Worm (Caenorhabditis elegans) whole organism, dauer: ENCODE measurements around the gene C33H5.1.

Experiments
- unc-62 ChIP-seq: sonication (generic microtip); optimal IDR thresholded peaks from 2 replicates; lab custom pipeline; 2017; ENCODE audit warnings: missing biosample characterization, missing genetic modification reagents, missing genetic modification characterization

The C33H5.1 gene

DNA sequence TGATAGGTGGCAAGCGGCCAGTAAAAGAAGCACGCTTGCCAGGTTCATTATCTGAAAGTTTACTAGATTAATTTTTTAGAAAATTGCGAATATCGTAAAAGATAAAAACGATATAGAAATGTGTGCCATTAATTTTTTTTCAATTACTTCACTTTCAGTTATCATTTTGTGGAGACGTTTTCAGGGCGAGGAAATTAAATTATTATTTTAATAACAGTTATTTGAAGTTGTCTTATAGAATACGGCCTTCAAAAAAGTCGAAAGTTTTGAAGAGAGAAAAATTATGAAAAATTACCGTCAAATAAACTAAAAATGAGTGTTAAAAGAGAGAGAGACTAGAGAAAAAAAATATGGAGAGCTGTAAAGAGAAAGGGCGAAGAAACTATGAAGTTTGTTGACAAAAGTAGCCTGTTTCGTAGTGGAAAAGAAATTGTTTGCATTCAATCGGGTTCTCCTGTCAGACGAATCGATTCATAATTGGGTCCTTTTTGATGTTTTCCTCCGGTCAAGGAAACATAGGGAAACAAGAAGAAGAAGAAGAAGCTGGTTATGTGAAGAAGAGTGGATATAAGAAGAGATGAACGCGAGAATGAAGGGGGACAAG is 26.0 kb downstream of the C33H5.1 start, which contains the start of gene erp-44.2:
Gene erp-44.2 (minus strand): TSS at position 51 of the 604 bp plus-strand sequence.
- no peak for TF ChIP-seq unc-62 (GFP tag; lab: Kevin White, UChicago)

ce11 chrIV:7836030-7836429 is 27.3 kb downstream of the C33H5.1 start:
- no peak for TF ChIP-seq unc-62 (GFP tag; lab: Kevin White, UChicago)

DNA sequence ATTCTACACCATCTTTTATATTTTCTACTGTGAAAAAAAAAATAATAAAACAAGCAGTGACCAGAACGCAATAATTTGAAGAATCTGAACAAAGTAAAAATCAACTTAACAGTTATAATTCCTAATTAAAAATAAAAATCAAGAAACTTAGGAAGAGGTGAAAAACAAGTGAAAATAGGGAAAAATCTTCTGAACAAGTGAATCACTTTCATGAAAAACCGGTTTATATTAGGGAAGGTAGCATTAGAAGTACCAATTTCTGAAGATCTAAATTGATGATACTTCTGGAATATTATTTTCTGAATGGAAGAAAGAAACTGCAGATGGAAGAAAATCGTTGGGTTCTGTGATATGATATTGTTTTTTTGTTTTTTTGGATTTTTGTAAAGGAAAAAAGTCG is 27.8 kb downstream of the C33H5.1 start:
- TF ChIP-seq unc-62 (GFP tag; lab: Kevin White, UChicago): no peak

DNA sequence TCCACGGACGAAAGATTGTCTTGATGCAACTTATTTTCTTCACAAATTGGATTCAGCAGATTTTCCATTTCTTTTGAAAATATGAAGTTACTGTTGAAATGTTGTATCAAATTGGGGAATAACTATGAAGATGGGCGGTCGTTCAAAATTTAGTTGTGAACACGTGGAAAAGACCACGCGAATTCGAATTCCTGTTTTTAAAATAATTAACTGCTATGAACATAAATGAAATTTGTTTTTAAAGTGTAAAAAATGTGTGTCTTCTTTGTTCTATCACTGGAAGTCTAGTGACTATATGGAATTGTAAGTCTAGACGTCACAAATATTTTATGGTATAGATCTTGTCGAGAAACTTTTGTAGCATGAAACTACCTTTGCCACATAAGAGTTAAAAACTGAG is 29.7 kb downstream of the C33H5.1 start, which contains the start of gene C06A6.7:
Gene C06A6.7 (minus strand): TSS at position 101 of the 400 bp plus-strand sequence.
- TF ChIP-seq unc-62 (GFP tag; lab: Kevin White, UChicago): no peak

DNA sequence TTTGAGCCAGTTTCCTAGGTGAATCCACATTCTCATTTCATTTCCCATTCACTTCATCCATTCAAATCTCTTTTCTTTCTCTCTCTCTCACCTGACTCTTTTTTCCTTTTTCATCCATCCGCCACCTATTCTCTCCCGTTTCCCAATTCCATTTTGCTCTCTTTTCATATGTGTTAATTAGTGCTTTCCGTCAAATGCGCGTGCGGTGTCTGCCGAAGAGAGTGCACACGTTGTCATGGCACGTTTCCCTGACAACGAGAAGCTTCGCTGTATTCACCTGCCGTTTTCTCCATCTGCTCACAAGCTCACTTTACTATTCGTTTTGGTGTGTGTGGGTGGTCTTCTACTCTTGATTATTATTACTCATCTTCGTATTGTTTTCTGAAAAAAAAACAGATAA is 31.2 kb downstream of the C33H5.1 start:
- TF ChIP-seq unc-62 (GFP tag; lab: Kevin White, UChicago): no peak

ce11 chrIV:7841218-7841617 is 32.5 kb downstream of the C33H5.1 start:
- TF ChIP-seq unc-62 (GFP tag; lab: Kevin White, UChicago): no peak

ce11 chrIV:7844333-7844973 is 35.7 kb downstream of the C33H5.1 start:
- no peak for TF ChIP-seq unc-62 (GFP tag; lab: Kevin White, UChicago)

DNA sequence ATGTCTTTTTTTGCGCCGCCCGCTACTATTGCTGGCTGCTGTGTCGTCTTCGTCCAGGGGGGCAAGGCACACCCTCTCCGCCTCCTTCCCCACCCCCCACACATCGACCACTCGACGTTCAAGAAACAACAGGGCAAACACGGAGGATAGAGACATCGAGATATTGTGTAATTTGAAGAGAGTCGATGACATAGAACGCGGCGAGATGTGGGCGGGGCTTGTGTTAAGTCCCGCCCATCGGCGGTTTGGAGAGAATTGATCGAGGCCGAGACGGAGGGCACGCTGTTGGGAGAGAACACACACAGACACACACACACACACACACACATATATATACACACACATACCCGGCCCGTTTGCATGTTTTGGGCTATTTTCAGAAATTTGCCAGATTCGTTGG is 36.9 kb downstream of the C33H5.1 start:
- no peak for TF ChIP-seq unc-62 (GFP tag; lab: Kevin White, UChicago)

DNA sequence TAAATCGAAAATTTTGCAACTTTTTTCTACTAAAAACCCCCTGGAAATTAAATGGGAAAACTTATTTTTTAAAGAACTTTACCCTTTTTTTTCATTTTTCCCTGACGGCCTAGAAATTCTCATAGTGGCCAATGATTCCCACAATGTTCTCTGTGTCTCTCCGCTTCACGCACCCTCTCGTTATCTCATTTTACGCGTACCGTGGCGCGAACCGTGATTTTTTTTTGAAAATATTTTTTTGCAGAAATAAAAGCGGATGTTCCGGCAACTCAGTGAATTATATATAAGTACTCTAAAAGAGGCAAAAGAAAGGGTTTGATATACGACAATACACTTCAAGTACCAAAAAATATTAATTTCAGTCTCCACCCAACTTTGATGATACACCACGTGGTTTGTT is 37.7 kb downstream of the C33H5.1 start, which contains the start of gene C06A6.2:
Gene C06A6.2 (plus strand): TSS at position 237 of the 400 bp plus-strand sequence.
- no peak for TF ChIP-seq unc-62 (GFP tag; lab: Kevin White, UChicago)

DNA sequence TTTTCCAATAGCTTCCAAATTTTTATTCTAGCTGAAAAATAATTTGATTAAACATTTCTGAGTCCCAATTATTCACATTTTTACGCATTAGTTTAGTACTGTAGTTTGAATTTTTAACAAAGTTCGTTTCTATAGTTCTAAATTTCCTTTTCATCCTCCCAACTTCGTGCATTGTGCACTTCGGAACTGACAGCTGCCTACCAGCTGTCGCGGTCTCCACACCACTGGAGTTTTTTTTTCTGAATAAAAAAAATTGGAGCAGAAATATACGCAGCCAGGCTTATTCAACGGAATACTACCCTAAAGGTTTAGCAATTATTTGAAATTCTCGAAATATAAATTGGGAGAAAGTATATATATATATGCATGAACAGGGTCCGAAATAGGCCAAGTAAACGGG is 40.5 kb downstream of the C33H5.1 start:
- TF ChIP-seq unc-62 (GFP tag; lab: Kevin White, UChicago): no peak

- no peak for TF ChIP-seq unc-62 (GFP tag; lab: Kevin White, UChicago)
These were observed 41.6 kb downstream of the C33H5.1 start for ce11 chrIV:7850329-7850728.

DNA sequence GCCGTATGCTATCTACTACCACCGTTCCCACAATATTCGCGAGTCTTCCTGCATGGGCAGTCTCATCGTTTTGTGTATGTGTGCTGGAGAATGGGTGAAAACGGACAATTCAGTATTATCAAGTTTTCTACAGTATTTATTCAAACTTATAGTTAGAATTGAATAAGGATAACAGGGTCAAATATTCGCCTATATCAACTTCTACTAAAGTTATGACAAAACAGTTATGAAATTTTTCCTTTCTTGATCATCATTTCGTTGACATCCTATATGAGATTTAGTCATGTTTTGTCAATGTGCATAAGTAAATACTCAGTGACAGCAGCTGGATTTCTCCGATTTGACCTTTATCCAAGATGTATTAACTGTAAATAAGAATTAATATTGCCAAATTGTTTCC is 42.6 kb downstream of the C33H5.1 start:
- no peak for TF ChIP-seq unc-62 (GFP tag; lab: Kevin White, UChicago)
